Fruit fly (Drosophila melanogaster) whole organism, embryonic: Measurements from ENCODE around the gene Dis3.

ENCODE experiments used
- C15 ChIP-seq: fragments of 200-800 bp; sonication (Bioruptor generic); IDR thresholded peaks from 3 replicates; pipeline ENCODE4 v1.3.6; 2022; ENCODE audit warnings: missing biosample characterization, missing genetic modification characterization
- CG10979 ChIP-seq: fragments of 200-800 bp; sonication (Bioruptor generic); optimal IDR thresholded peaks from 2 replicates; lab custom pipeline; 2018; ENCODE audit warnings: missing biosample characterization, mild to moderate bottlenecking, missing genetic modification characterization, moderate library complexity
- CG12071 ChIP-seq: fragments of 200-800 bp; sonication (Bioruptor generic); optimal IDR thresholded peaks from 3 replicates; lab custom pipeline; 2018; ENCODE audit warnings: missing biosample characterization, mild to moderate bottlenecking, missing genetic modification characterization
- CG1233 ChIP-seq: fragments of 200-800 bp; sonication (Bioruptor generic); optimal IDR thresholded peaks from 4 replicates; lab custom pipeline; 2018; ENCODE audit warnings: missing biosample characterization, mild to moderate bottlenecking, missing genetic modification characterization
- CG13296 ChIP-seq: fragments of 200-800 bp; sonication (Bioruptor generic); optimal IDR thresholded peaks from 3 replicates; lab custom pipeline; 2018; ENCODE audit warnings: missing biosample characterization, mild to moderate bottlenecking, missing genetic modification characterization
- CG15269 ChIP-seq: fragments of 200-800 bp; sonication (Bioruptor generic); optimal IDR thresholded peaks from 2 replicates; lab custom pipeline; 2018; ENCODE audit warnings: missing biosample characterization, mild to moderate bottlenecking, missing genetic modification characterization, moderate library complexity
- CG1647 ChIP-seq: fragments of 200-800 bp; sonication (Bioruptor generic); optimal IDR thresholded peaks from 3 replicates; lab custom pipeline; 2016; ENCODE audit warnings: missing biosample characterization, missing genetic modification characterization
- CG30403 ChIP-seq: fragments of 200-800 bp; sonication (Bioruptor generic); optimal IDR thresholded peaks from 3 replicates; lab custom pipeline; 2016; ENCODE audit warnings: missing biosample characterization, missing genetic modification characterization
- CG3847 ChIP-seq: fragments of 200-800 bp; sonication (Bioruptor generic); IDR thresholded peaks from 2 replicates; pipeline ENCODE4 v1.3.6; 2022; ENCODE audit warnings: missing biosample characterization, missing genetic modification characterization
- CG43689 ChIP-seq: fragments of 200-800 bp; sonication (Bioruptor generic); IDR thresholded peaks from 2 replicates; pipeline ENCODE4 v1.3.6; 2022; ENCODE audit warnings: missing biosample characterization, missing genetic modification characterization
- CG5180 ChIP-seq: fragments of 200-800 bp; sonication (Bioruptor generic); optimal IDR thresholded peaks from 3 replicates; lab custom pipeline; 2017; ENCODE audit warnings: missing biosample characterization, missing genetic modification characterization, mild to moderate bottlenecking, moderate library complexity, missing genetic modification reagents
- CG7786 ChIP-seq: fragments of 200-800 bp; sonication (Bioruptor generic); optimal IDR thresholded peaks from 2 replicates; lab custom pipeline; 2016; ENCODE audit warnings: missing biosample characterization, missing genetic modification characterization
- CG8765 ChIP-seq: fragments of 200-800 bp; sonication (Bioruptor generic); IDR thresholded peaks from 2 replicates; pipeline ENCODE4 v1.3.6; 2022; ENCODE audit warnings: missing biosample characterization, missing genetic modification characterization
- CG8944 ChIP-seq: fragments of 200-800 bp; sonication (Bioruptor generic); optimal IDR thresholded peaks from 3 replicates; lab custom pipeline; 2016; ENCODE audit warnings: missing biosample characterization, missing genetic modification characterization
- CG9215 ChIP-seq: fragments of 200-800 bp; sonication (Bioruptor generic); IDR thresholded peaks from 2 replicates; pipeline ENCODE4 v1.3.6; 2022; ENCODE audit warnings: missing biosample characterization, missing genetic modification characterization
- Camta ChIP-seq: fragments of 200-800 bp; sonication (Bioruptor generic); optimal IDR thresholded peaks from 2 replicates; lab custom pipeline; 2016; ENCODE audit warnings: missing biosample characterization, missing genetic modification characterization
- D19B ChIP-seq: fragments of 200-800 bp; sonication (Bioruptor generic); optimal IDR thresholded peaks from 2 replicates; lab custom pipeline; 2017; ENCODE audit warnings: missing biosample characterization, mild to moderate bottlenecking, missing genetic modification characterization
- Dbx ChIP-seq: fragments of 200-800 bp; sonication (Bioruptor generic); IDR thresholded peaks from 3 replicates; pipeline ENCODE4 v1.3.6; 2022; ENCODE audit warnings: missing biosample characterization, missing genetic modification characterization
- Fer1 ChIP-seq: fragments of 200-800 bp; sonication (Bioruptor generic); optimal IDR thresholded peaks from 2 replicates; lab custom pipeline; 2017; ENCODE audit warnings: missing biosample characterization, mild to moderate bottlenecking, missing genetic modification characterization
- Fer3 ChIP-seq: fragments of 200-800 bp; sonication (Bioruptor generic); optimal IDR thresholded peaks from 2 replicates; lab custom pipeline; 2018; ENCODE audit warnings: missing biosample characterization, mild to moderate bottlenecking, missing genetic modification characterization, moderate library complexity
- HLH3B ChIP-seq: fragments of 200-800 bp; sonication (Bioruptor generic); IDR thresholded peaks from 2 replicates; pipeline ENCODE4 v1.3.6; 2022; ENCODE audit warnings: missing biosample characterization, missing genetic modification characterization
- HLH4C ChIP-seq: fragments of 200-800 bp; sonication (Bioruptor generic); IDR thresholded peaks from 3 replicates; pipeline ENCODE4 v1.3.6; 2022; ENCODE audit warnings: missing biosample characterization, missing genetic modification characterization; ENCODE audit not compliant: partially characterized antibody
- Hmx ChIP-seq: fragments of 200-800 bp; sonication (Bioruptor generic); optimal IDR thresholded peaks from 2 replicates; lab custom pipeline; 2016; ENCODE audit warnings: missing biosample characterization, missing genetic modification characterization
- Jarid2 ChIP-seq: fragments of 200-800 bp; sonication (Bioruptor generic); optimal IDR thresholded peaks from 3 replicates; lab custom pipeline; 2017; ENCODE audit warnings: mild to moderate bottlenecking, missing biosample characterization, missing genetic modification reagents, missing genetic modification characterization
- MTF-1 ChIP-seq: fragments of 200-800 bp; sonication (Bioruptor generic); optimal IDR thresholded peaks from 2 replicates; lab custom pipeline; 2018; ENCODE audit warnings: missing biosample characterization, mild to moderate bottlenecking, missing genetic modification characterization, borderline replicate concordance
- Mad ChIP-seq: fragments of 200-800 bp; sonication (Bioruptor generic); optimal IDR thresholded peaks from 2 replicates; lab custom pipeline; 2016; ENCODE audit warnings: missing biosample characterization, missing genetic modification characterization
- Meics ChIP-seq: fragments of 200-800 bp; sonication (Bioruptor generic); optimal IDR thresholded peaks from 2 replicates; lab custom pipeline; 2017; ENCODE audit warnings: missing biosample characterization, mild to moderate bottlenecking, missing genetic modification characterization
- NK7.1 ChIP-seq: fragments of 200-800 bp; sonication (Bioruptor generic); optimal IDR thresholded peaks from 3 replicates; lab custom pipeline; 2016; ENCODE audit warnings: missing biosample characterization, missing genetic modification characterization
- NfI ChIP-seq: fragments of 200-800 bp; sonication (Bioruptor generic); optimal IDR thresholded peaks from 3 replicates; lab custom pipeline; 2018; ENCODE audit warnings: missing biosample characterization, mild to moderate bottlenecking, missing genetic modification characterization, moderate library complexity
- Poxn ChIP-seq: fragments of 200-800 bp; sonication (Bioruptor generic); IDR thresholded peaks from 2 replicates; pipeline ENCODE4 v1.3.6; 2022; ENCODE audit warnings: missing biosample characterization, missing genetic modification characterization
- Sry-δ ChIP-seq: fragments of 200-800 bp; sonication (Bioruptor generic); optimal IDR thresholded peaks from 2 replicates; lab custom pipeline; 2016; ENCODE audit warnings: missing biosample characterization, missing genetic modification characterization
- ap ChIP-seq: fragments of 200-800 bp; sonication (Bioruptor generic); IDR thresholded peaks from 2 replicates; pipeline ENCODE4 v1.3.6; 2022; ENCODE audit warnings: missing biosample characterization, missing genetic modification characterization
- cas ChIP-seq: fragments of 200-800 bp; sonication (Bioruptor generic); IDR thresholded peaks from 2 replicates; pipeline ENCODE4 v1.3.6; 2022; ENCODE audit warnings: missing biosample characterization, missing genetic modification characterization
- chm ChIP-seq: fragments of 200-800 bp; sonication (Bioruptor generic); IDR thresholded peaks from 2 replicates; pipeline ENCODE4 v1.3.6; 2022; ENCODE audit warnings: missing biosample characterization, missing genetic modification characterization
- dm ChIP-seq: fragments of 200-800 bp; sonication (Bioruptor generic); optimal IDR thresholded peaks from 3 replicates; lab custom pipeline; 2016; ENCODE audit warnings: missing biosample characterization, missing genetic modification characterization
- hb ChIP-seq: fragments of 200-800 bp; sonication (Bioruptor generic); IDR thresholded peaks from 3 replicates; pipeline ENCODE4 v1.3.6; 2022; ENCODE audit warnings: missing biosample characterization, missing genetic modification characterization; ENCODE audit not compliant: partially characterized antibody
- kni ChIP-seq: fragments of 200-800 bp; sonication (Bioruptor generic); optimal IDR thresholded peaks from 3 replicates; lab custom pipeline; 2017; ENCODE audit warnings: mild to moderate bottlenecking, missing biosample characterization, missing genetic modification reagents, missing genetic modification characterization
- nmo ChIP-seq: fragments of 200-800 bp; sonication (Bioruptor generic); optimal IDR thresholded peaks from 2 replicates; lab custom pipeline; 2018; ENCODE audit warnings: missing biosample characterization, mild to moderate bottlenecking, missing genetic modification characterization, moderate library complexity
- org-1 ChIP-seq: fragments of 200-800 bp; sonication (Bioruptor generic); optimal IDR thresholded peaks from 2 replicates; lab custom pipeline; 2017; ENCODE audit warnings: missing biosample characterization, missing genetic modification characterization
- pan ChIP-seq, 4 experiments: fragments of >200 bp in 3 of 4; fragments of 200-800 bp in 1 of 4; sonication (Bioruptor generic) in 1 of 4; optimal IDR thresholded peaks in 3 of 4; IDR thresholded peaks in 1 of 4; 2 replicates each; pipeline versions ENCODE4 v1.3.6 to Lab custom; 2017 to 2022; ENCODE audit warnings: missing biosample characterization in 2 of 4, missing genetic modification characterization in 2 of 4, mixed read lengths in 1 of 4
- prd ChIP-seq, 3 experiments: fragments of >200 bp in 2 of 3; fragments of 200-800 bp in 1 of 3; sonication (Bioruptor generic) in 1 of 3; optimal IDR thresholded peaks in 2 of 3; IDR thresholded peaks in 1 of 3; 2 replicates in 2 of 3; 3 replicates in 1 of 3; pipeline versions ENCODE4 v1.3.6 to Lab custom; 2017 to 2022; ENCODE audit warnings: missing biosample characterization in 1 of 3, missing genetic modification characterization in 1 of 3
- psq ChIP-seq: fragments of 200-800 bp; sonication (Bioruptor generic); optimal IDR thresholded peaks from 2 replicates; lab custom pipeline; 2017; ENCODE audit warnings: missing biosample characterization, missing genetic modification characterization
- repo ChIP-seq: fragments of 200-800 bp; sonication (Bioruptor generic); optimal IDR thresholded peaks from 2 replicates; lab custom pipeline; 2016; ENCODE audit warnings: missing biosample characterization, missing genetic modification characterization
- slou ChIP-seq: fragments of 200-800 bp; sonication (Bioruptor generic); optimal IDR thresholded peaks from 3 replicates; lab custom pipeline; 2016; ENCODE audit warnings: missing biosample characterization, missing genetic modification characterization
- sqz ChIP-seq: fragments of 200-800 bp; sonication (Bioruptor generic); optimal IDR thresholded peaks from 3 replicates; lab custom pipeline; 2018; ENCODE audit warnings: missing biosample characterization, mild to moderate bottlenecking, missing genetic modification characterization
- sr ChIP-seq: fragments of 200-800 bp; sonication (Bioruptor generic); IDR thresholded peaks from 3 replicates; pipeline ENCODE4 v1.3.6; 2022; ENCODE audit warnings: missing biosample characterization, missing genetic modification characterization
- tgo ChIP-seq: fragments of 200-800 bp; sonication (Bioruptor generic); IDR thresholded peaks from 3 replicates; pipeline ENCODE4 v1.3.6; 2022; ENCODE audit warnings: missing biosample characterization, missing genetic modification characterization
- trem ChIP-seq: fragments of 200-800 bp; optimal IDR thresholded peaks from 3 replicates; lab custom pipeline; 2019; ENCODE audit warnings: missing biosample characterization, mild to moderate bottlenecking, missing genetic modification characterization, moderate library complexity
- tup ChIP-seq: fragments of 200-800 bp; sonication (Bioruptor generic); optimal IDR thresholded peaks from 2 replicates; lab custom pipeline; 2016; ENCODE audit warnings: missing biosample characterization, mild to moderate bottlenecking, missing genetic modification characterization, moderate library complexity
- unc-4 ChIP-seq: fragments of 200-800 bp; sonication (Bioruptor generic); IDR thresholded peaks from 2 replicates; pipeline ENCODE4 v1.3.6; 2022; ENCODE audit warnings: missing biosample characterization, missing genetic modification characterization; ENCODE audit not compliant: partially characterized antibody

Gene Dis3

DNA sequence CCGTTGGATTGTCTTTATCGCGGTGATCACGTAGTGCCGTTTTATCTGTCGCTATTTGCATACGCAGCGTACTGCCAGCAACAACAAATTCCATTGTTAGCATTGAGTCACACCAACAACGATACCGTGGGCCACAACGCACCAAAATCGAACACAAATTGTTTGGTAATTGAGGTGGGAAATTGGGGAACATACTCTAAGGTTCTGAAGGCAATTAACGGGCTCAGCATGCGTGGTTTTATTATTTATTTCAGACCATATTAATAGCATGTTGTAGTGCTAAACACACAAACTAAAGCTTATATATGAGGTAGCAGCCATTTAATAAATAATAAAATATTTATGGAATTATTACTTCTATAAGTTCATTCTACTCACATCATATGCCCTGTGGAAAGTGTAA lies 34.7 kb upstream of the Dis3 start (continued):
- TF ChIP-seq sqz (no peak), Mad (GFP tag; lab: Kevin White, UChicago) (no peak), CG8765 (no peak), sr (GFP tag; lab: Robert Waterston, UW) (0 out of 3 replicates have a peak, but pooled peaks have one; percentile 19), CG1233 (GFP tag; lab: Kevin White, UChicago) (no peak), Sry-δ (GFP tag; lab: Kevin White, UChicago) (no peak), hb (GFP tag; lab: Robert Waterston, UW) (no peak), slou (GFP tag; lab: Kevin White, UChicago) (no peak), kni (GFP tag; lab: Kevin White, UChicago) (no peak), tup (GFP tag; lab: Kevin White, UChicago) (no peak), CG1647 (GFP tag; lab: Kevin White, UChicago) (no peak), Jarid2 (GFP tag; lab: Kevin White, UChicago) (no peak), Meics (GFP tag; lab: Kevin White, UChicago) (peak; percentile 29), dm (GFP tag; lab: Kevin White, UChicago) (no peak), NfI (GFP tag; lab: Kevin White, UChicago) (no peak), NK7.1 (GFP tag; lab: Kevin White, UChicago) (no peak), HLH4C (GFP tag; lab: Robert Waterston, UW) (no peak), repo (no peak), CG8944 (GFP tag; lab: Kevin White, UChicago) (no peak), CG7786 (GFP tag; lab: Kevin White, UChicago) (no peak), CG15269 (tag; lab: Kevin White, UChicago) (peak; percentile 36), psq (GFP tag; lab: Kevin White, UChicago) (no peak), Dbx (GFP tag; lab: Robert Waterston, UW) (no peak), Fer1 (GFP tag; lab: Kevin White, UChicago) (no peak), Poxn (GFP tag; lab: Robert Waterston, UW) (no peak), CG43689 (GFP tag; lab: Robert Waterston, UW) (no peak), chm (GFP tag; lab: Robert Waterston, UW) (no peak), Camta (GFP tag; lab: Kevin White, UChicago) (no peak), tgo (GFP tag; lab: Robert Waterston, UW) (no peak), CG3847 (GFP tag; lab: Robert Waterston, UW) (no peak), CG10979 (peak; percentile 33), CG5180 (no peak), CG30403 (GFP tag; lab: Kevin White, UChicago) (peak; percentile 15), cas (GFP tag; lab: Robert Waterston, UW) (no peak), ap (GFP tag; lab: Robert Waterston, UW) (0 out of 2 replicates have a peak, but pooled peaks have one; percentile 13), CG12071 (GFP tag; lab: Kevin White, UChicago) (peak; percentile 23), nmo (GFP tag; lab: Kevin White, UChicago) (peak; percentile 24), MTF-1 (GFP tag; lab: Kevin White, UChicago) (peak; percentile 23), Fer3 (tag; lab: Kevin White, UChicago) (no peak), pan (optimal IDR thresholded peaks at IDR 0.05; lab: Kevin White, UChicago) (no peak), pan (GFP tag; optimal IDR thresholded peaks at IDR 0.05 in 1 of 2, IDR thresholded peaks at IDR 0.05 in 1 of 2) (no peak), Hmx (GFP tag; lab: Kevin White, UChicago) (no peak), CG13296 (GFP tag; lab: Kevin White, UChicago) (no peak), D19B (GFP tag; lab: Kevin White, UChicago) (no peak), C15 (GFP tag; lab: Robert Waterston, UW) (no peak), CG9215 (GFP tag; lab: Robert Waterston, UW) (no peak), HLH3B (no peak), trem (tag; lab: Kevin White, UChicago) (no peak), org-1 (GFP tag; lab: Kevin White, UChicago) (no peak), prd (optimal IDR thresholded peaks at IDR 0.05; lab: Kevin White, UChicago) (no peak), prd (GFP tag; IDR thresholded peaks at IDR 0.05; lab: Robert Waterston, UW) (peak; percentile 9; the same call in 1 of the 3 replicates), unc-4 (no peak)
